Fruit fly (Drosophila melanogaster): ENCODE results near the gene CG6310.

DNA sequence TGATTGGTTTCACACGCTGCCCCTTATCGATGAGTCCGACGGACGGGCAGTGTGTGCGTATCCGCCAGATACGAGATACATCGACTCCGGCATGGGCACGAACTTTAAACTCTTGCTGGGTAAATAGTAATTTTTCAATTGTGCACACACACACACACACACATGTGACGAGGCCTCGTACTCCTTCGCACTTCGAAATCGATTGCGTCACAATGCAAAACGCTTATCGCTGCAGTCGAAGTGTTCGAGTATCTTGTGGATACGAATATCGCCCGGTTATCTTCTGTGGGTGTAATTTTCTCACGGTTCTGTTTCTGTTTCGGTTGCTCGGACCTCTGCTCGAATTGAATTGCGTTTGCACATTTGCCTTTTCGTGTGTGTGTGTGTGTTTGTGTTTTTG lies 34.6 kb downstream of the CG6310 start:
- no peak for TF ChIP-seq Sin3A (optimal IDR thresholded peaks at IDR 0.05)
- TF ChIP-seq insv (optimal IDR thresholded peaks at IDR 0.05): no peak
- no peak for TF ChIP-seq psq (optimal IDR thresholded peaks at IDR 0.05)
